Worm (Caenorhabditis elegans): ENCODE data around the gene F22B5.6.

- TF ChIP-seq fos-1 (tag; optimal IDR thresholded peaks at IDR 0.05) (no peak), tbx-2 (tag; optimal IDR thresholded peaks at IDR 0.05) (no peak)
Measured at ce11 chrII:8440097-8440496, 15.9 kb downstream of the F22B5.6 start.
